Worm (Caenorhabditis elegans): ENCODE measurements around the gene acl-4.
"Not testable (repeated sequence)": the region's sequence is repeated elsewhere in the genome, so short reads cannot be mapped to it uniquely, and the experiment has no call there.

- TF ChIP-seq Y67H2A.10 (GFP tag; conservative IDR thresholded peaks at IDR 0.05); aptf-3 (GFP tag; IDR thresholded peaks at IDR 0.05); ztf-3 (GFP tag; optimal IDR thresholded peaks at IDR 0.05); sptf-2 (GFP tag; optimal IDR thresholded peaks at IDR 0.05); ccch-3 (GFP tag; optimal IDR thresholded peaks at IDR 0.05); B0019.2 (GFP tag; conservative IDR thresholded peaks at IDR 0.05); pha-4 (tag; optimal IDR thresholded peaks at IDR 0.05): not testable (repeated sequence)
- TF ChIP-seq mel-28 (tag; optimal IDR thresholded peaks at IDR 0.05; ENCODE audit: borderline replicate concordance) = peak; percentile 5
Observed at ce11 chrX:2058498-2059349, 11.5 kb downstream of the acl-4 start.

Measured in whole organism, young adult.